Fruit fly (Drosophila melanogaster) whole organism, adult: Measurements from ENCODE around the gene CG11737.

Experiments
- CG33017 ChIP-seq: fragments of 200-800 bp; sonication (Bioruptor generic); optimal IDR thresholded peaks from 2 replicates; lab custom pipeline; 2018; ENCODE audit warnings: missing biosample characterization, mild to moderate bottlenecking, missing genetic modification characterization, moderate library complexity
- CG5204 ChIP-seq: fragments of 200-800 bp; sonication (Bioruptor generic); optimal IDR thresholded peaks from 2 replicates; lab custom pipeline; 2016; ENCODE audit warnings: missing biosample characterization, missing genetic modification characterization
- CG7101 ChIP-seq: fragments of 200-800 bp; sonication (Bioruptor generic); optimal IDR thresholded peaks from 2 replicates; lab custom pipeline; 2018; ENCODE audit warnings: missing biosample characterization, mild to moderate bottlenecking, missing genetic modification characterization, moderate library complexity
- Clk ChIP-seq: fragments of 200-800 bp; sonication (Bioruptor generic); optimal IDR thresholded peaks from 2 replicates; lab custom pipeline; 2017; ENCODE audit warnings: missing biosample characterization, missing genetic modification characterization
- Hr96 ChIP-seq: fragments of 200-800 bp; sonication (Bioruptor generic); optimal IDR thresholded peaks from 2 replicates; lab custom pipeline; 2016; ENCODE audit warnings: missing biosample characterization, missing genetic modification characterization
- Mnt ChIP-seq: fragments of 200-800 bp; sonication (Bioruptor generic); optimal IDR thresholded peaks from 2 replicates; lab custom pipeline; 2016; ENCODE audit warnings: missing biosample characterization, mild to moderate bottlenecking, missing genetic modification characterization
- bab1 ChIP-seq: fragments of 200-800 bp; sonication (Bioruptor generic); optimal IDR thresholded peaks from 3 replicates; lab custom pipeline; 2019; ENCODE audit warnings: missing biosample characterization, mild to moderate bottlenecking, missing genetic modification characterization, moderate library complexity
- cic ChIP-seq: fragments of 200-800 bp; sonication (Bioruptor generic); optimal IDR thresholded peaks from 2 replicates; lab custom pipeline; 2017; ENCODE audit warnings: missing biosample characterization, mild to moderate bottlenecking, missing genetic modification characterization, moderate library complexity
- ovo ChIP-seq: fragments of 200-800 bp; sonication (Bioruptor generic); optimal IDR thresholded peaks from 2 replicates; lab custom pipeline; 2016; ENCODE audit warnings: missing biosample characterization, missing genetic modification characterization
- pad ChIP-seq: fragments of 200-800 bp; sonication (Bioruptor generic); optimal IDR thresholded peaks from 3 replicates; lab custom pipeline; 2017; ENCODE audit warnings: missing biosample characterization, missing genetic modification characterization, mild to moderate bottlenecking, moderate library complexity, missing genetic modification reagents
- tj ChIP-seq: fragments of 200-800 bp; sonication (Bioruptor generic); optimal IDR thresholded peaks from 3 replicates; lab custom pipeline; 2017; ENCODE audit warnings: missing biosample characterization, mild to moderate bottlenecking, missing genetic modification characterization, moderate library complexity
- toe ChIP-seq: fragments of 200-800 bp; sonication (Bioruptor generic); optimal IDR thresholded peaks from 2 replicates; lab custom pipeline; 2016; ENCODE audit warnings: missing biosample characterization, missing genetic modification characterization

DNA sequence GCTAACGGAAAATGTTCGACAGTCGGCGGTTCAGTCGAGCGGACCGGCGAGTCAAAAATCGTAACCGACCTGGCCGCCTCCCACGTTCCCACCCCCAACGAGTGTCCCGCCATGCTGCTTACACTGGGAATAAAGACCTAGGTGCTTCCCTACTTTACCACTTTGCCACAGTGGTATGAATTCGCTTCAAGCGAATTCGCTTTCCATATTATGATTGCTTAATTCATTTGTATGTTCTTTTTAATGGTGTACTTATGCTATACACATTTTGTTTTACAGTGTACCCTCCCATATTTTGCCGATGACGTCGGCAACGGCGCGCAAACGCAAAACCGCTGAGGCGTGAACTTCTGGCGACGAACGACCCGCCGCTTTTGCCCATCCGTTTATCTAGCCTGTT is 34.8 kb upstream of the CG11737 start:
- TF ChIP-seq CG5204: no peak
- TF ChIP-seq pad: no peak
- no peak for TF ChIP-seq tj
- TF ChIP-seq CG7101 (tag; lab: Kevin White, UChicago): no peak
- TF ChIP-seq ovo (GFP tag; lab: Kevin White, UChicago): no peak
- TF ChIP-seq Clk (GFP tag; lab: Kevin White, UChicago): no peak
- TF ChIP-seq Mnt: no peak
- TF ChIP-seq CG33017: no peak
- no peak for TF ChIP-seq bab1 (GFP tag; lab: Kevin White, UChicago)
- TF ChIP-seq cic (GFP tag; lab: Kevin White, UChicago): no peak
- TF ChIP-seq Hr96 (GFP tag; lab: Kevin White, UChicago): no peak
- no peak for TF ChIP-seq toe (GFP tag; lab: Kevin White, UChicago)
